Worm (Caenorhabditis elegans) whole organism, young adult: ENCODE results near the gene ncx-2.

Experiments
- B0261.1 ChIP-seq: sonication (generic microtip); optimal IDR thresholded peaks from 2 replicates; lab custom pipeline; 2016; ENCODE audit warnings: mild to moderate bottlenecking, missing genetic modification characterization, moderate library complexity, missing compliant biosample characterization
- K12H6.12 ChIP-seq: fragments of 200-800 bp; sonication (Bioruptor generic); optimal IDR thresholded peaks from 2 replicates; lab custom pipeline; 2018; ENCODE audit warnings: mild to moderate bottlenecking, missing genetic modification characterization, missing compliant biosample characterization
- Y53F4B.3 ChIP-seq: fragments of 200-800 bp; sonication (Bioruptor generic); IDR thresholded peaks from 2 replicates; pipeline ENCODE4 v1.3.6; 2022; ENCODE audit warnings: missing genetic modification reagents, missing genetic modification characterization, missing compliant biosample characterization
- Y67H2A.10 ChIP-seq: fragments of 200-800 bp; sonication (Bioruptor generic); conservative IDR thresholded peaks from 2 replicates; pipeline ENCODE4 v1.3.6; 2022; ENCODE audit warnings: missing genetic modification reagents, missing genetic modification characterization, missing compliant biosample characterization
- ama-1 ChIP-seq, 3 experiments: fragments of 150-350 bp in 1 of 3; sonication (generic microtip) in 2 of 3; optimal IDR thresholded peaks; 2 replicates each; lab custom pipeline; 2014 to 2018; ENCODE audit warnings: missing biosample characterization in 2 of 3, missing genetic modification characterization in 2 of 3, missing genetic modification reagents in 2 of 3
- aptf-3 ChIP-seq: fragments of 200-800 bp; sonication (Bioruptor generic); IDR thresholded peaks from 2 replicates; pipeline ENCODE4 v1.3.6; 2022; ENCODE audit warnings: missing genetic modification characterization, missing compliant biosample characterization
- atf-7 ChIP-seq: sonication (generic microtip); optimal IDR thresholded peaks from 2 replicates; lab custom pipeline; 2017; ENCODE audit warnings: mild to moderate bottlenecking, missing genetic modification characterization, missing compliant biosample characterization
- dpl-1 ChIP-seq: fragments of 150-350 bp; optimal IDR thresholded peaks from 2 replicates; lab custom pipeline; 2014; ENCODE audit warnings: missing biosample characterization, missing genetic modification reagents, missing genetic modification characterization
- lin-40 ChIP-seq: sonication (generic microtip); optimal IDR thresholded peaks from 2 replicates; lab custom pipeline; 2016; ENCODE audit warnings: missing genetic modification characterization, mild to moderate bottlenecking, missing compliant biosample characterization, missing genotype, missing genetic modification reagents
- mxl-1 ChIP-seq: sonication (generic microtip); optimal IDR thresholded peaks from 2 replicates; lab custom pipeline; 2016; ENCODE audit warnings: missing genetic modification characterization, missing compliant biosample characterization
- nfya-1 ChIP-seq: sonication (generic microtip); optimal IDR thresholded peaks from 2 replicates; lab custom pipeline; 2017; ENCODE audit warnings: antibody characterized with exemption, missing compliant biosample characterization, missing genetic modification characterization, borderline replicate concordance; ENCODE audit not compliant: insufficient read depth
- unc-62 ChIP-seq: fragments of 150-350 bp; optimal IDR thresholded peaks from 2 replicates; lab custom pipeline; 2014; ENCODE audit warnings: missing biosample characterization, missing genetic modification reagents, missing genetic modification characterization
- zim-3 ChIP-seq: sonication (generic microtip); optimal IDR thresholded peaks from 2 replicates; lab custom pipeline; 2017; ENCODE audit warnings: mild to moderate bottlenecking, missing genetic modification characterization, moderate library complexity, missing compliant biosample characterization

DNA sequence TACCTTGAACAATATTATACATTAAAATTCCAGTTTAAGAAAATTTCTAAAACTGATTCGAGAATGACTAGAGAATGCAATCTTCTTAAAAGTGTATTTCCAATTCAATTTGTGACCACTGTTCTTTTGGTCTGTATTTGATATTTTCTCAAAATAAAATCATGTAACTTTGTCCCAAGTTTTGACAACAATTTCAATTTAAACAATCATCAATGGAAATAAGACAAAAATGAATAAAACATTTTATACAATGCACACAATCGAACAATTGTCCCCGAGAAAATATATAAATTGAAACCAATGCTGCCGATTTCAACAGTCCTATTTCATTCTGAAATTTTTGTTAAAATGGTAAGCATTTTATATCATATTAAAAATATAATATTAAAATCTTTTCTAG, 8.1 kb downstream of the ncx-2 start, which contains the start of gene C10G8.4:
- TF ChIP-seq ama-1 (optimal IDR thresholded peaks at IDR 0.05; lab: Kevin White, UChicago) (no peak), ama-1 (GFP tag; optimal IDR thresholded peaks at IDR 0.05; lab: Kevin White, UChicago) (no peak), zim-3 (no peak), atf-7 (tag; lab: Kevin White, UChicago) (no peak), unc-62 (no peak), Y67H2A.10 (GFP tag; lab: Robert Waterston, UW) (no peak), nfya-1 (no peak), K12H6.12 (tag; lab: Kevin White, UChicago) (no peak), aptf-3 (GFP tag; lab: Robert Waterston, UW) (no peak), lin-40 (tag; lab: Kevin White, UChicago) (no peak), B0261.1 (tag; lab: Kevin White, UChicago) (no peak), mxl-1 (tag; lab: Kevin White, UChicago) (no peak), dpl-1 (GFP tag; lab: Kevin White, UChicago) (no peak), Y53F4B.3 (no peak)
